Worm (Caenorhabditis elegans): ENCODE results near the gene C06C3.10.

DNA sequence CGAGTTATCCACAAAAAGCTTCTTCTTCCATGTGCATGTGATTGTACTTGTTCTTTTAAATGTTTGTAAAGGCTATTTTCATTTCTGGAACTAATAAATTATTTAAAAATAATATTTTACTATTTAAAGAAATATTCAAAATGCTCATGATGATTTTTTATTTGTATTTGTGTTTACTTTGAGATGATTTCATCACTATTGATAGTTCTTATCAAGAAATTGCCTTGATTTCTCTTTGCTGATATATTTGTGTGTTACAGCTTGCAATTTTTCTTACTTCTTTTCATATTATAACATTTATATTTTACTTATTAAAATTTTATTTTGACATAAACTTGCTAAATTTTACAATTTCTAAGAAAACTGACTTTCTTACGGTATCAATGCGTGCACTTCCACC, 1.1 kb upstream of the C06C3.10 start:
- no peak for TF ChIP-seq mdl-1 (tag; optimal IDR thresholded peaks at IDR 0.05)
- TF ChIP-seq egl-27 (tag; optimal IDR thresholded peaks at IDR 0.05) = no peak
- no peak for TF ChIP-seq fos-1 (tag; optimal IDR thresholded peaks at IDR 0.05)
- no peak for TF ChIP-seq ztf-11 (tag; optimal IDR thresholded peaks at IDR 0.05)
- TF ChIP-seq ceh-28 (tag; optimal IDR thresholded peaks at IDR 0.05) = no peak
- TF ChIP-seq snpc-4 (tag; optimal IDR thresholded peaks at IDR 0.05) = no peak
- no peak for TF ChIP-seq elt-3 (tag; optimal IDR thresholded peaks at IDR 0.05)
- TF ChIP-seq nhr-77 (tag; optimal IDR thresholded peaks at IDR 0.05) = no peak
- TF ChIP-seq mml-1 (tag; optimal IDR thresholded peaks at IDR 0.05) = no peak
- TF ChIP-seq jun-1 (tag; optimal IDR thresholded peaks at IDR 0.05) = no peak
- no peak for TF ChIP-seq lin-15B (tag; optimal IDR thresholded peaks at IDR 0.05)
- TF ChIP-seq skn-1 (tag; optimal IDR thresholded peaks at IDR 0.05) = no peak
- no peak for TF ChIP-seq nhr-12 (tag; optimal IDR thresholded peaks at IDR 0.05)

Measured in whole organism, L3 larva.